Fruit fly (Drosophila melanogaster): Measurements from ENCODE around the gene ND-15.

Gene ND-15

DNA sequence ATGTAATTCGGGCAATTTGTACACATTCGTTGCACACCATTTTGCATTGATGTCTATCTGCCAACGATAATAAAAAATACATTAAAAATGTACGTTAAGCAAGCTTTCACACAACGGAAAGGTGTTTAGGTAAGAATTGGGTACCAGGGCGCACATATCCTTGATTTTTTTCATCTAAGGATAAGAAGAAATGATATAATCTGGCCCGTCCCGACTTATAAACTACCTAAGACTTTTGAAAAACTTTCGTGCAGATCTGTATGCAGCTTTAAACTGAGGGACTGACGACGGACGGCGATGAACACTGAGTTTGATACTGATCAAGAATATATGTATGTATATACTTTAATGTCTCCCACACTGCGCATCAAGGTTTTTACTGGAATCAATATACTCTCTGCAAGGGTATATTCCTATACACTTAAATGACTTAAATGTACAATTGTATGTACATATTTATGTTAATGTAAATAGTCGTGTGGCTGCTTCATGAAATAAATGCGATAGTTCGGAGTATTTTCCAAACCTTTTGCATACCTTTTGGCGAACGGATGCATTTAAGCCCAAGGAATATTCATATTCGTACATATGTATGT lies 49.1 kb upstream of the ND-15 start, which contains the start of gene Cda5 (continued):
- TF ChIP-seq ap (GFP tag; IDR thresholded peaks at IDR 0.05) (no peak), zen (tag; optimal IDR thresholded peaks at IDR 0.05) (no peak), CG13287 (GFP tag; IDR thresholded peaks at IDR 0.05; ENCODE audit: partially characterized antibody) (no peak), sens-2 (GFP tag; IDR thresholded peaks at IDR 0.05) (no peak), Doc3 (GFP tag; IDR thresholded peaks at IDR 0.05; ENCODE audit: partially characterized antibody) (no peak), Dll (GFP tag; IDR thresholded peaks at IDR 0.05; ENCODE audit: partially characterized antibody) (0 out of 4 replicates have a peak, but pooled peaks have one; percentile 24), hb (GFP tag; IDR thresholded peaks at IDR 0.05; ENCODE audit: partially characterized antibody) (no peak), CG3995 (GFP tag; optimal IDR thresholded peaks at IDR 0.05) (no peak), chinmo (GFP tag; IDR thresholded peaks at IDR 0.05; ENCODE audit: partially characterized antibody) (0 out of 4 replicates have a peak, but pooled peaks have one; percentile 14), CG2199 (GFP tag; IDR thresholded peaks at IDR 0.05) (peak; percentile 68; the same call in 2 of the 3 replicates)

DNA sequence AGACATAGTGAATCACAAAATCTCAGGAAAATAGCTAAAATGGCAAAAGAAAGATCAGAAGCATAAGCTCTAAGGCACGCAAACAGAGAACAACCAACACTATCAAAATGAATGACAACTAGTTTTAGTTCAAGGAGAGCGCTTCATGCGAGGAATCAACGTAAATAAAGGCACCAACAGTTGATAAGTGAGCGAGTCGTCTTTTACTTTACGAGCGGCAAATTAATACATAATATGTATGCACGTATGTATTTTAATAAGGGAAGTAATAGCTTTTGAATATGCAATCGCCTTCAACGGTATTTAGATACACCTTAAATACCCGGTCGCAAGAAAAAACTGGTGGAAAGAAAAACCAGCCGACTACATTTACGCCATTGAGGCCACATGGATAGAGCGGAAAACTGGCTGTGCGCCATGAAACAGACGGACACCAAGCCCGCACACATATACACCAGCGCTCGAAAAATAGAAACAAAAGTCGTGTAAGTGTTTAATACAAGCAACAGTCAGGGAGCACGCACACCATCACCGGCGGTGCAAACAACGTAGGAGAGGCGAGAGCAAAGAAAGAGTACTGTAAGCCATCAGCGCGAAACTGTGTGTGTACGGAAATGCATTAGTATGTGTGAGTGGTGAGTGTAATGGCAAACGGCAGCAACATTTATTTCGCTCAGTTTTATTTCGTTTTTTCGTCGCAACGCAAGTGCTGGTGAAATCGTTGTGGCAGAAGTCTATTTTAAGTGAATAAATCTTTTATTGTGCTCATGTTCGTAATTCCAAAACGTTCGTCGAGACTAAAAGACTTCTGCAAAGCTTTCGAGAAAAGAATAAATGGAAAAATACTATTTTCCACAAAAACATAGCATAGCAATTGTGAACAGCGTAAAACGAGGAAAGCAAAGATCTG lies 47.9 kb upstream of the ND-15 start, which contains the start of gene dbr:
TSS of gene dbr (plus strand) at position 114 of the 910 bp plus-strand sequence.
- TF ChIP-seq CG8290 (GFP tag; optimal IDR thresholded peaks at IDR 0.05) (no peak), CG8290 (tag; optimal IDR thresholded peaks at IDR 0.05) (peak in 1 of 2 experiments; percentile 70), danr (GFP tag; IDR thresholded peaks at IDR 0.05) (no peak; the same call in 1 of the 2 replicates), YL-1 (GFP tag; optimal IDR thresholded peaks at IDR 0.05) (peak; percentile 35), Optix (GFP tag; IDR thresholded peaks at IDR 0.05) (no peak), Med (GFP tag) (peak; percentile 65), CG17186 (GFP tag; optimal IDR thresholded peaks at IDR 0.05) (no peak), Fer3 (tag; optimal IDR thresholded peaks at IDR 0.05) (no peak), CG2712 (tag; optimal IDR thresholded peaks at IDR 0.05) (peak; percentile 17), CG33557 (GFP tag; optimal IDR thresholded peaks at IDR 0.05) (peak; percentile 20), CG11723 (GFP tag; optimal IDR thresholded peaks at IDR 0.05) (no peak), E2f2 (GFP tag; IDR thresholded peaks at IDR 0.05) (no peak), mld (GFP tag; IDR thresholded peaks at IDR 0.05; ENCODE audit: partially characterized antibody) (no peak), sug (tag; optimal IDR thresholded peaks at IDR 0.05) (peak; percentile 59), Dip3 (GFP tag; optimal IDR thresholded peaks at IDR 0.05) (no peak), ash1 (GFP tag; optimal IDR thresholded peaks at IDR 0.05) (peak; percentile 62), CG31224 (GFP tag; IDR thresholded peaks at IDR 0.05) (no peak), CG30431 (GFP tag; optimal IDR thresholded peaks at IDR 0.05) (no peak), Xbp1 (GFP tag; optimal IDR thresholded peaks at IDR 0.05) (no peak), CG1529 (GFP tag; optimal IDR thresholded peaks at IDR 0.05) (no peak), MTF-1 (GFP tag; optimal IDR thresholded peaks at IDR 0.05; ENCODE audit: borderline replicate concordance) (no peak), gcm (GFP tag; optimal IDR thresholded peaks at IDR 0.05) (peak; percentile 65), chn (GFP tag; optimal IDR thresholded peaks at IDR 0.05) (no peak), HLHmδ (GFP tag; optimal IDR thresholded peaks at IDR 0.05) (peak; percentile 68), amos (GFP tag; IDR thresholded peaks at IDR 0.05; ENCODE audit: partially characterized antibody) (no peak), nerfin-2 (GFP tag; IDR thresholded peaks at IDR 0.05; ENCODE audit: partially characterized antibody) (no peak), Atf-2 (GFP tag; optimal IDR thresholded peaks at IDR 0.05) (no peak), Nf-YB (GFP tag; optimal IDR thresholded peaks at IDR 0.05) (no peak), CG1832 (GFP tag; optimal IDR thresholded peaks at IDR 0.05) (no peak), pros (GFP tag; optimal IDR thresholded peaks at IDR 0.05) (peak; percentile 88), Mrtf (GFP tag; IDR thresholded peaks at IDR 0.05) (no peak), Hand (GFP tag; optimal IDR thresholded peaks at IDR 0.05) (peak; percentile 68), Six4 (GFP tag; optimal IDR thresholded peaks at IDR 0.05) (no peak), crp (GFP tag; optimal IDR thresholded peaks at IDR 0.05) (no peak), CG10462 (GFP tag; optimal IDR thresholded peaks at IDR 0.05) (no peak), CG4328 (GFP tag; optimal IDR thresholded peaks at IDR 0.05) (peak; percentile 33)
